Worm (Caenorhabditis elegans) whole organism, L1 larva: Measurements from ENCODE around the gene wago-5.

ENCODE experiments used
- C04F5.9 ChIP-seq: sonication (generic microtip); optimal IDR thresholded peaks from 2 replicates; lab custom pipeline; 2016; ENCODE audit warnings: missing genetic modification characterization, missing compliant biosample characterization
- F16B12.6 ChIP-seq: fragments of 150-350 bp; optimal IDR thresholded peaks from 2 replicates; lab custom pipeline; 2014; ENCODE audit warnings: missing biosample characterization, missing genetic modification characterization
- Y116A8C.19 ChIP-seq: sonication (generic microtip); optimal IDR thresholded peaks from 2 replicates; lab custom pipeline; 2016; ENCODE audit warnings: missing compliant biosample characterization, missing genetic modification characterization, borderline replicate concordance
- blmp-1 ChIP-seq: fragments of 150-350 bp; optimal IDR thresholded peaks from 2 replicates; lab custom pipeline; 2014; ENCODE audit warnings: missing biosample characterization, missing genetic modification characterization
- ceh-8 ChIP-seq: fragments of 200-800 bp; sonication (Bioruptor generic); optimal IDR thresholded peaks from 2 replicates; lab custom pipeline; 2018; ENCODE audit warnings: mild to moderate bottlenecking, missing genetic modification characterization, moderate library complexity, missing compliant biosample characterization
- ceh-82 ChIP-seq, 3 experiments: fragments of 150-350 bp in 1 of 3; sonication (generic microtip) in 2 of 3; optimal IDR thresholded peaks; 2 replicates each; lab custom pipeline; 2014 to 2017; ENCODE audit warnings: missing biosample characterization in 3 of 3, missing genetic modification characterization in 3 of 3
- ceh-88 ChIP-seq: fragments of 200-800 bp; sonication (Bioruptor generic); IDR thresholded peaks from 2 replicates; pipeline ENCODE4 v1.3.6; 2022; ENCODE audit warnings: missing genetic modification characterization, missing compliant biosample characterization
- ces-1 ChIP-seq: fragments of 150-350 bp; optimal IDR thresholded peaks from 2 replicates; lab custom pipeline; 2014; ENCODE audit warnings: missing biosample characterization, missing genetic modification reagents, missing genetic modification characterization
- dsc-1 ChIP-seq: sonication (generic microtip); optimal IDR thresholded peaks from 2 replicates; lab custom pipeline; 2016; ENCODE audit warnings: mild to moderate bottlenecking, missing genetic modification characterization, missing compliant biosample characterization
- efl-1 ChIP-seq, 4 experiments: fragments of 150-350 bp; optimal IDR thresholded peaks in 3 of 4; peaks in 1 of 4; 1 replicate in 1 of 4; 2 replicates in 3 of 4; lab custom pipeline; 2014; ENCODE audit warnings: missing biosample characterization in 2 of 4, missing genetic modification characterization in 2 of 4, missing genetic modification reagents in 2 of 4
- efl-3 ChIP-seq: fragments of 200-800 bp; sonication (Bioruptor generic); optimal IDR thresholded peaks from 2 replicates; lab custom pipeline; 2018; ENCODE audit warnings: mild to moderate bottlenecking, missing genetic modification characterization, missing compliant biosample characterization
- egl-27 ChIP-seq, 2 experiments: fragments of 150-350 bp in 1 of 2; sonication (generic microtip); optimal IDR thresholded peaks; 3 replicates each; lab custom pipeline; 2017 to 2018; ENCODE audit warnings: missing biosample characterization in 2 of 2, missing genetic modification characterization in 2 of 2, missing genetic modification reagents in 2 of 2
- elt-2 ChIP-seq: sonication (generic microtip); optimal IDR thresholded peaks from 2 replicates; lab custom pipeline; 2016; ENCODE audit warnings: missing genetic modification characterization, mild to moderate bottlenecking, inconsistent platforms, missing compliant biosample characterization, missing genetic modification reagents
- fkh-8 ChIP-seq: sonication (generic microtip); optimal IDR thresholded peaks from 2 replicates; lab custom pipeline; 2016; ENCODE audit warnings: mild to moderate bottlenecking, missing genetic modification characterization, missing compliant biosample characterization
- fos-1 ChIP-seq: fragments of 150-350 bp; optimal IDR thresholded peaks from 2 replicates; lab custom pipeline; 2014; ENCODE audit warnings: missing biosample characterization, missing genetic modification characterization
- grh-1 ChIP-seq: fragments of 200-800 bp; sonication (Bioruptor generic); IDR thresholded peaks from 2 replicates; pipeline ENCODE4 v1.3.6; 2022; ENCODE audit warnings: missing genetic modification reagents, missing genetic modification characterization, missing compliant biosample characterization
- jun-1 ChIP-seq: fragments of 150-350 bp; optimal IDR thresholded peaks from 2 replicates; lab custom pipeline; 2014; ENCODE audit warnings: missing biosample characterization, missing genetic modification reagents, missing genetic modification characterization
- lin-13 ChIP-seq: fragments of 150-350 bp; optimal IDR thresholded peaks from 2 replicates; lab custom pipeline; 2014; ENCODE audit warnings: missing biosample characterization, missing genetic modification reagents, missing genetic modification characterization
- lin-14 ChIP-seq: fragments of 200-800 bp; sonication (Bioruptor generic); optimal IDR thresholded peaks from 2 replicates; lab custom pipeline; 2018; ENCODE audit warnings: mild to moderate bottlenecking, missing genetic modification characterization, moderate library complexity, missing compliant biosample characterization
- lin-35 ChIP-seq, 2 experiments: fragments of 150-350 bp; optimal IDR thresholded peaks; 2 replicates each; lab custom pipeline; 2014; ENCODE audit warnings: missing biosample characterization in 2 of 2, missing genetic modification characterization in 2 of 2, missing genetic modification reagents in 2 of 2
- mab-9 ChIP-seq: fragments of 200-800 bp; sonication (Bioruptor generic); IDR thresholded peaks from 2 replicates; pipeline ENCODE4 v1.3.6; 2022; ENCODE audit warnings: missing genetic modification reagents, missing genetic modification characterization, missing compliant biosample characterization
- mef-2 ChIP-seq: fragments of 150-350 bp; optimal IDR thresholded peaks from 2 replicates; lab custom pipeline; 2014; ENCODE audit warnings: missing biosample characterization, missing genetic modification characterization
- nhr-20 ChIP-seq: sonication (generic microtip); optimal IDR thresholded peaks from 2 replicates; lab custom pipeline; 2016; ENCODE audit warnings: mild to moderate bottlenecking, missing genetic modification characterization, missing compliant biosample characterization
- nhr-237 ChIP-seq: fragments of 150-350 bp; optimal IDR thresholded peaks from 2 replicates; lab custom pipeline; 2014; ENCODE audit warnings: missing biosample characterization, missing genetic modification characterization
- nhr-76 ChIP-seq: sonication (generic microtip); optimal IDR thresholded peaks from 2 replicates; lab custom pipeline; 2017; ENCODE audit warnings: missing biosample characterization, missing genetic modification characterization
- nhr-77 ChIP-seq: fragments of 150-350 bp; optimal IDR thresholded peaks from 2 replicates; lab custom pipeline; 2014; ENCODE audit warnings: missing biosample characterization, missing genetic modification characterization
- nhr-84 ChIP-seq: sonication (generic microtip); optimal IDR thresholded peaks from 2 replicates; lab custom pipeline; 2017; ENCODE audit warnings: missing biosample characterization, missing genetic modification characterization
- nhr-85 ChIP-seq: sonication (generic microtip); peaks from one replicate; lab custom pipeline; 2016; ENCODE audit warnings: missing genetic modification characterization, inconsistent platforms, missing compliant biosample characterization
- nhr-90 ChIP-seq: sonication (generic microtip); optimal IDR thresholded peaks from 2 replicates; lab custom pipeline; 2016; ENCODE audit warnings: mild to moderate bottlenecking, missing genetic modification characterization, missing compliant biosample characterization; ENCODE audit not compliant: poor library complexity
- pag-3 ChIP-seq: sonication (generic microtip); optimal IDR thresholded peaks from 2 replicates; lab custom pipeline; 2017; ENCODE audit warnings: missing genetic modification characterization, mild to moderate bottlenecking, missing compliant biosample characterization, antibody characterized with exemption, borderline replicate concordance; ENCODE audit not compliant: insufficient read depth
- pqm-1 ChIP-seq: sonication (generic microtip); optimal IDR thresholded peaks from 3 replicates; lab custom pipeline; 2017; ENCODE audit warnings: missing biosample characterization, missing genetic modification characterization
- sox-4 ChIP-seq: sonication (generic microtip); optimal IDR thresholded peaks from 2 replicates; lab custom pipeline; 2016; ENCODE audit warnings: missing genetic modification characterization, missing compliant biosample characterization
- sptf-1 ChIP-seq: fragments of 150-350 bp; optimal IDR thresholded peaks from 2 replicates; lab custom pipeline; 2014; ENCODE audit warnings: missing biosample characterization, missing genetic modification characterization
- sup-37 ChIP-seq: fragments of 200-800 bp; sonication (Bioruptor generic); optimal IDR thresholded peaks from 2 replicates; lab custom pipeline; 2018; ENCODE audit warnings: mild to moderate bottlenecking, missing genetic modification characterization, missing compliant biosample characterization
- tlp-1 ChIP-seq: fragments of 150-350 bp; optimal IDR thresholded peaks from 2 replicates; lab custom pipeline; 2014; ENCODE audit warnings: missing biosample characterization, missing genetic modification characterization
- unc-62 ChIP-seq: fragments of 150-350 bp; optimal IDR thresholded peaks from 2 replicates; lab custom pipeline; 2014; ENCODE audit warnings: missing biosample characterization, missing genetic modification reagents, missing genetic modification characterization
- unc-86 ChIP-seq: sonication (generic microtip); optimal IDR thresholded peaks from 2 replicates; lab custom pipeline; 2016; ENCODE audit warnings: missing genetic modification characterization, missing compliant biosample characterization
- zag-1 ChIP-seq: fragments of 150-350 bp; optimal IDR thresholded peaks from 2 replicates; lab custom pipeline; 2014; ENCODE audit warnings: missing biosample characterization, missing genetic modification characterization
- zip-4 ChIP-seq: fragments of 200-800 bp; sonication (Bioruptor generic); optimal IDR thresholded peaks from 2 replicates; lab custom pipeline; 2018; ENCODE audit warnings: mild to moderate bottlenecking, missing genetic modification characterization, moderate library complexity, missing compliant biosample characterization
- ztf-11 ChIP-seq, 2 experiments: sonication (generic microtip); optimal IDR thresholded peaks; 2 replicates each; lab custom pipeline; 2016 to 2017; ENCODE audit warnings: missing genetic modification characterization in 2 of 2, missing biosample characterization in 1 of 2, missing compliant biosample characterization in 1 of 2
- ztf-4 ChIP-seq: fragments of 150-350 bp; optimal IDR thresholded peaks from 2 replicates; lab custom pipeline; 2014; ENCODE audit warnings: missing biosample characterization, missing genetic modification characterization

The wago-5 gene

DNA sequence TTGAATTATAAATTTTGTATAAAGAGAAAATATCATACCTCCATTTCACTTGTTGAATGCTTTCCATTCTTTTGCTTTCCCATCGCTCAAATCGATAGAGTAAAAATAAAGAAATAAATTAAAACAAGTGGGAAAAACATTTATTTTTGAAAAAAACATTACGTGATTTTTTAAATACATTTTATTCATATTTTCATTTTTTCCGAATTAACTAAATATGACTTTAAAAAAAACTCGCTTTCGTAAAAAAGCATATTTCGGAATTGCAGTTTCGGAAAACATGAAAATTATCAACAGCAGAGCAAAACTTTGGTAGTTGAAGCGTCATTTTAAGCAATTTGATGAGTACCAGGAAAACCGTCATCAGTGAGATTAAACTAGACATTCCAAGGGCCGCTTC is 15.7 kb downstream of the wago-5 start, which contains the start of gene K05F1.8:
Gene K05F1.8 (minus strand): TSS at position 101 of the 400 bp plus-strand sequence.
- no peak for TF ChIP-seq sox-4
- TF ChIP-seq sptf-1 (tag; lab: Kevin White, UChicago): no peak
- no peak for TF ChIP-seq ztf-4
- TF ChIP-seq ces-1: no peak
- TF ChIP-seq Y116A8C.19: no peak
- no peak for TF ChIP-seq mef-2 (tag; lab: Kevin White, UChicago)
- TF ChIP-seq fkh-8 (tag; lab: Kevin White, UChicago): no peak
- TF ChIP-seq zip-4 (GFP tag; lab: Kevin White, UChicago): no peak
- no peak for TF ChIP-seq blmp-1 (tag; lab: Kevin White, UChicago)
- no peak for TF ChIP-seq mab-9
- TF ChIP-seq zag-1 (tag; lab: Kevin White, UChicago): no peak
- no peak for TF ChIP-seq lin-13 (GFP tag; lab: Kevin White, UChicago)
- no peak for TF ChIP-seq unc-86 (tag; lab: Kevin White, UChicago)
- TF ChIP-seq ceh-88 (GFP tag; lab: Robert Waterston, UW): no peak
- no peak for TF ChIP-seq nhr-90 (tag; lab: Kevin White, UChicago)
- no peak for TF ChIP-seq nhr-77 (tag; lab: Kevin White, UChicago)
- no peak for TF ChIP-seq dsc-1 (tag; lab: Kevin White, UChicago)
- no peak for TF ChIP-seq nhr-84 (tag; lab: Kevin White, UChicago)
- TF ChIP-seq efl-3 (GFP tag; lab: Kevin White, UChicago): no peak
- TF ChIP-seq fos-1 (tag; lab: Kevin White, UChicago): no peak

- TF ChIP-seq elt-2 (tag; lab: Kevin White, UChicago) (no peak), pag-3 (tag; lab: Kevin White, UChicago) (no peak), nhr-77 (tag; lab: Kevin White, UChicago) (no peak), ceh-88 (GFP tag; lab: Robert Waterston, UW) (no peak), nhr-237 (tag; lab: Kevin White, UChicago) (no peak), lin-14 (GFP tag; lab: Kevin White, UChicago) (no peak), sup-37 (GFP tag; lab: Kevin White, UChicago) (no peak), nhr-85 (tag; lab: Kevin White, UChicago) (no peak), unc-62 (GFP tag; lab: Kevin White, UChicago) (no peak), egl-27 (tag; optimal IDR thresholded peaks at IDR 0.05; lab: Kevin White, UChicago) (no peak), nhr-76 (tag; lab: Kevin White, UChicago) (no peak), nhr-20 (tag; lab: Kevin White, UChicago) (no peak), mab-9 (no peak), mef-2 (tag; lab: Kevin White, UChicago) (no peak), ztf-11 (tag; optimal IDR thresholded peaks at IDR 0.05; lab: Kevin White, UChicago) (no peak), nhr-84 (tag; lab: Kevin White, UChicago) (no peak)
Measured at ce11 chrII:5797348-5797977, 17.8 kb downstream of the wago-5 start, which contains the start of the genes msp-63 and msp-142. TSS of gene msp-63 (minus strand) at chrII:5797448. TSS of gene msp-142 (plus strand) at chrII:5797927.

- no peak for TF ChIP-seq pqm-1 (tag; lab: Kevin White, UChicago)
- no peak for TF ChIP-seq fos-1 (tag; lab: Kevin White, UChicago)
- TF ChIP-seq sup-37 (GFP tag; lab: Kevin White, UChicago): no peak
- TF ChIP-seq lin-35 (GFP tag; optimal IDR thresholded peaks at IDR 0.05; lab: Kevin White, UChicago): no peak
- TF ChIP-seq nhr-77 (tag; lab: Kevin White, UChicago): no peak
- no peak for TF ChIP-seq unc-62 (GFP tag; lab: Kevin White, UChicago)
Measured at ce11 chrII:5794195-5794594, 21.1 kb downstream of the wago-5 start, which contains the start of gene acdh-8. TSS of gene acdh-8 (plus strand) at chrII:5794495.

DNA sequence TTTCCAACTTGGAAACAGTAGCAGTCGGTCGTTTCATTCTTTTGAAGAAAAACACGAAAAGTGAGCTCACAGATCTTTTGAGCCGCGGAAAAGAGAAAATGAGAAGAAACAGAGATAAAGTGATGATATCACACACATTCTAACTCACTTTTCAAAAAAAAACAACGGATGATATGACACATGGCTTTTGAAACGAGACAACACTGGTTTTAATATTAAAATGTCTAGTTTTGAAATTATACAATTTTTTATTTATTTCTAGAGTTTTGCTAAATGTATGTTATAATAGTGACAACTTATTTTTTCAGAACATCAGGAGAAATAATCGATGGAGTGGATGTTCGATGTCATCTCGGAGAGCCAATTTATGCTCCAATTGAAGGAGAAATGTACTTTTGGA is 22.8 kb downstream of the wago-5 start, which contains the start of gene K05F1.14:
Gene K05F1.14 (minus strand): TSS at position 101 of the 400 bp plus-strand sequence.
- TF ChIP-seq efl-1 (optimal IDR thresholded peaks at IDR 0.05; lab: Kevin White, UChicago): no peak
- TF ChIP-seq efl-1 (GFP tag; optimal IDR thresholded peaks at IDR 0.05 in 1 of 2; lab: Kevin White, UChicago): no peak
- no peak for TF ChIP-seq mab-9
- no peak for TF ChIP-seq F16B12.6 (tag; lab: Kevin White, UChicago)
- no peak for TF ChIP-seq ces-1
- TF ChIP-seq C04F5.9 (tag; lab: Kevin White, UChicago): no peak
- TF ChIP-seq jun-1 (tag; lab: Kevin White, UChicago): no peak
- TF ChIP-seq pqm-1 (tag; lab: Kevin White, UChicago): no peak
- TF ChIP-seq zip-4 (GFP tag; lab: Kevin White, UChicago): no peak
- no peak for TF ChIP-seq blmp-1 (tag; lab: Kevin White, UChicago)
- TF ChIP-seq nhr-76 (tag; lab: Kevin White, UChicago): no peak
- no peak for TF ChIP-seq unc-86 (tag; lab: Kevin White, UChicago)
- no peak for TF ChIP-seq ceh-8
- TF ChIP-seq tlp-1 (tag; lab: Kevin White, UChicago): no peak
- TF ChIP-seq grh-1: no peak
- TF ChIP-seq pag-3 (tag; lab: Kevin White, UChicago): no peak
- no peak for TF ChIP-seq ceh-82 (tag; optimal IDR thresholded peaks at IDR 0.05; lab: Kevin White, UChicago)
- TF ChIP-seq efl-3 (GFP tag; lab: Kevin White, UChicago): no peak
- TF ChIP-seq, all 84 proteins: peak for 0
